Fruit fly (Drosophila melanogaster): ENCODE data around the gene CG7409.

CG7409 gene

DNA sequence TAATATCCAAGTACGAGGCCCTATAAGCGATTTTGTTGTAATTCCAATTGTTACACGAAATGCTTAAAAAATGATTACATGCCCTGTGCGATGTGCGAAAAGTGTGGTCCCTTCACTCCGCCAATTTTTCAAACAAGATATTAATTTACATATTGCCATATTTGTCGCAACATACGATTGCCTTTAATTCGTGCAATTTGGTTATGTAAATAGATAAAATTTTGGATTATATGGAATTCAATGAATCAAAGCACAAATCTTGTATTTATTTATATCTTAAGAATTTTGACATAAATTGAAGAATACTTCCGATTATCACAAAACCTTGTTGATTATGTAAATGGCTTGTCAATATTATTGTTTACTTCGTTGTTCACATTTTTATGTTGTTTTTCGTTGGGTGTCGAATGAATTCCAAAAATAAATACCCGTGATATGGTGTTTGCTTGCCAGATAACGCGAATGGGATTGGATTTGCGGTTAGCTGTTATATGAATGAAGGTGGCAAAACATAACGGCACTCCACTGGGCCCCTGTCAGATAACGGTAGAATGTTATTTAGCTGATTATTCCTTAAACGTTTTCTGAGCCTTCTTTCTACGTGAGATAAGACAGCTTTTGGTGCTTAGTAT lies 28.0 kb downstream of the CG7409 start (continued):
- TF ChIP-seq CG16779 (tag; optimal IDR thresholded peaks at IDR 0.05) (no peak), net (GFP tag; optimal IDR thresholded peaks at IDR 0.05) (no peak), svp (GFP tag) (peak; percentile 69), fkh (GFP tag; optimal IDR thresholded peaks at IDR 0.05) (peak; percentile 86), CG11902 (GFP tag; optimal IDR thresholded peaks at IDR 0.05) (no peak), esn (GFP tag; optimal IDR thresholded peaks at IDR 0.05) (peak; percentile 54), CG8119 (GFP tag; IDR thresholded peaks at IDR 0.05) (no peak), CG6792 (GFP tag; optimal IDR thresholded peaks at IDR 0.05) (no peak), CG6808 (GFP tag; optimal IDR thresholded peaks at IDR 0.05) (no peak), OdsH (GFP tag; optimal IDR thresholded peaks at IDR 0.05) (no peak), CG6276 (GFP tag; optimal IDR thresholded peaks at IDR 0.05) (no peak), CG4318 (GFP tag; optimal IDR thresholded peaks at IDR 0.05) (no peak), CG15336 (GFP tag; IDR thresholded peaks at IDR 0.05) (no peak), salr (GFP tag; optimal IDR thresholded peaks at IDR 0.05) (no peak), CG6163 (GFP tag; IDR thresholded peaks at IDR 0.05) (no peak), ss (GFP tag; optimal IDR thresholded peaks at IDR 0.05) (no peak), Eip93F (GFP tag; optimal IDR thresholded peaks at IDR 0.05) (no peak), CG32006 (GFP tag; optimal IDR thresholded peaks at IDR 0.05) (no peak), Ets96B (tag; optimal IDR thresholded peaks at IDR 0.05) (no peak), cyc (GFP tag; optimal IDR thresholded peaks at IDR 0.05) (no peak), CG10631 (GFP tag; optimal IDR thresholded peaks at IDR 0.05) (no peak), CG8319 (GFP tag; optimal IDR thresholded peaks at IDR 0.05) (no peak), acj6 (GFP tag; optimal IDR thresholded peaks at IDR 0.05) (no peak), Hr4 (GFP tag; optimal IDR thresholded peaks at IDR 0.05) (no peak), Blimp-1 (GFP tag; optimal IDR thresholded peaks at IDR 0.05) (peak; percentile 36), CG3919 (GFP tag; optimal IDR thresholded peaks at IDR 0.05) (no peak), Sox15 (GFP tag; optimal IDR thresholded peaks at IDR 0.05) (no peak), CG11762 (GFP tag; optimal IDR thresholded peaks at IDR 0.05; ENCODE audit: insufficient read depth) (no peak), eg (GFP tag; IDR thresholded peaks at IDR 0.05) (no peak), topi (GFP tag; optimal IDR thresholded peaks at IDR 0.05) (peak; percentile 9), fd59A (GFP tag; optimal IDR thresholded peaks at IDR 0.05) (no peak), fd85E (GFP tag; optimal IDR thresholded peaks at IDR 0.05) (no peak), CG8632 (GFP tag; optimal IDR thresholded peaks at IDR 0.05) (no peak), CG31627 (GFP tag; optimal IDR thresholded peaks at IDR 0.05) (no peak), CG3032 (tag; optimal IDR thresholded peaks at IDR 0.05) (no peak), CG11294 (GFP tag; IDR thresholded peaks at IDR 0.05) (no peak), Hr39 (GFP tag; optimal IDR thresholded peaks at IDR 0.05) (no peak), CG9139 (GFP tag; optimal IDR thresholded peaks at IDR 0.05) (no peak), dsx (GFP tag; optimal IDR thresholded peaks at IDR 0.05; ENCODE audit: poor library complexity, severe bottlenecking) (no peak), vri (GFP tag; optimal IDR thresholded peaks at IDR 0.05) (peak; percentile 72)

DNA sequence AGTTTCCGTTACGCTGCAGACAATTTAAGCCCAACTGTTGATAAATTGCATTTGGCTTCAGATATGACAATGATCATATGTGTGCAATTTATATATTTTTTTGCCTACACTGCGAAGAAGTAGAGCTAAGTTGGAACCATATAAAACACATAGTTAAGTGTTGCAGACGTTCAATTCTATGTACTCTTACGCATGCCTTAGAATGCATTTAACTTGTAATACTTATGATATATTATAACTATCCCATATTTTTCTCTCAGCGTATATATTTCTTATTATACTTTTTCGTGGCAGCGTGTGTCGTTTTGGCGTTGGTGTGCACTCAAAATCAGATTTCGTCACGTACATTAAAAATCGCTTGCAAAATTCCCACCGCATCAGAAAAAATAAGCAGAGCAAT lies 29.2 kb downstream of the CG7409 start:
- TF ChIP-seq vri (GFP tag; optimal IDR thresholded peaks at IDR 0.05) = peak; percentile 64
- no peak for TF ChIP-seq CG3919 (GFP tag; optimal IDR thresholded peaks at IDR 0.05)
- peak; percentile 9 for TF ChIP-seq CG4318 (GFP tag; optimal IDR thresholded peaks at IDR 0.05)
- TF ChIP-seq achi (GFP tag; optimal IDR thresholded peaks at IDR 0.05) = peak; percentile 57
- TF ChIP-seq ss (GFP tag; optimal IDR thresholded peaks at IDR 0.05) = no peak
- TF ChIP-seq Hr39 (GFP tag; optimal IDR thresholded peaks at IDR 0.05) = peak; percentile 79
- peak; percentile 76 for TF ChIP-seq Smox (GFP tag; optimal IDR thresholded peaks at IDR 0.05)
- TF ChIP-seq CG8319 (GFP tag; optimal IDR thresholded peaks at IDR 0.05) = peak; percentile 28
- TF ChIP-seq net (GFP tag; optimal IDR thresholded peaks at IDR 0.05) = peak; percentile 69
- peak; percentile 76 for TF ChIP-seq CG15336 (GFP tag; IDR thresholded peaks at IDR 0.05)
- TF ChIP-seq lz (GFP tag; optimal IDR thresholded peaks at IDR 0.05) = peak; percentile 62
- peak; percentile 78 for TF ChIP-seq Met (GFP tag; optimal IDR thresholded peaks at IDR 0.05)
- TF ChIP-seq Sox15 (GFP tag; optimal IDR thresholded peaks at IDR 0.05) = peak; percentile 43
- TF ChIP-seq topi (GFP tag; optimal IDR thresholded peaks at IDR 0.05) = peak; percentile 81
- TF ChIP-seq CG11902 (GFP tag; optimal IDR thresholded peaks at IDR 0.05) = peak; percentile 60
- TF ChIP-seq cyc (GFP tag; optimal IDR thresholded peaks at IDR 0.05) = peak; percentile 79
- peak; percentile 41 for TF ChIP-seq CG10631 (GFP tag; optimal IDR thresholded peaks at IDR 0.05)
- TF ChIP-seq CG3032 (tag; optimal IDR thresholded peaks at IDR 0.05) = no peak
- peak; percentile 66 for TF ChIP-seq pdm3 (GFP tag; optimal IDR thresholded peaks at IDR 0.05)
- TF ChIP-seq CG9139 (GFP tag; optimal IDR thresholded peaks at IDR 0.05) = no peak
- no peak for TF ChIP-seq CG1621 (tag; optimal IDR thresholded peaks at IDR 0.05)
- no peak for TF ChIP-seq fd59A (GFP tag; optimal IDR thresholded peaks at IDR 0.05)
- TF ChIP-seq dac (GFP tag; optimal IDR thresholded peaks at IDR 0.05) = no peak
- peak; percentile 69 for TF ChIP-seq CG34406 (GFP tag; optimal IDR thresholded peaks at IDR 0.05)
- TF ChIP-seq Eip75B (GFP tag; optimal IDR thresholded peaks at IDR 0.05) = peak; percentile 21
- no peak for TF ChIP-seq fd85E (GFP tag; optimal IDR thresholded peaks at IDR 0.05)
- TF ChIP-seq esn (GFP tag; optimal IDR thresholded peaks at IDR 0.05) = peak; percentile 75
